Worm (Caenorhabditis elegans): ENCODE measurements around the gene M03B6.4.

Gene M03B6.4

DNA sequence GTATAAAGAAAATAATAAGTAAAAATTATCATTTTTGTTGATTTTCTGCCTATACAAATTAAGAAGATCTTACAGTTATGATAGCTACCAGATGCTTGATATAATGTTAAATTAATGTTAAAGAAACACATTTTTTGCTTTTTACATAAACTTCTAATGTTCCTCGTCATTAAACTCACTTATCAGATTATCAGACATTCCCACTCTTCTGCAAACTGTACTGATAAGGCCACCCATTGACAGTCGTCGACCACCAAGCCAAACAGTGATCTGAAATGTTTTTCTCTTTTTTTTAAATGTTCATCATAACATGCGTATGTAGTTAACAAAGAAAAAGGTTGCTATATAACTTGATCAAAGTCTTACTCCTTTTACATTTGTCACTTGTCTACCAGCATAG is 39.9 kb upstream of the M03B6.4 start:
- TF ChIP-seq vab-15 (tag; optimal IDR thresholded peaks at IDR 0.05), result no peak
- TF ChIP-seq mdl-1 (tag; optimal IDR thresholded peaks at IDR 0.05), result no peak
- TF ChIP-seq dpl-1 (GFP tag; optimal IDR thresholded peaks at IDR 0.05), result no peak
- no peak for TF ChIP-seq Y116A8C.19 (tag; optimal IDR thresholded peaks at IDR 0.05; ENCODE audit: borderline replicate concordance)
- TF ChIP-seq elt-2 (tag; optimal IDR thresholded peaks at IDR 0.05), result peak; percentile 65

DNA sequence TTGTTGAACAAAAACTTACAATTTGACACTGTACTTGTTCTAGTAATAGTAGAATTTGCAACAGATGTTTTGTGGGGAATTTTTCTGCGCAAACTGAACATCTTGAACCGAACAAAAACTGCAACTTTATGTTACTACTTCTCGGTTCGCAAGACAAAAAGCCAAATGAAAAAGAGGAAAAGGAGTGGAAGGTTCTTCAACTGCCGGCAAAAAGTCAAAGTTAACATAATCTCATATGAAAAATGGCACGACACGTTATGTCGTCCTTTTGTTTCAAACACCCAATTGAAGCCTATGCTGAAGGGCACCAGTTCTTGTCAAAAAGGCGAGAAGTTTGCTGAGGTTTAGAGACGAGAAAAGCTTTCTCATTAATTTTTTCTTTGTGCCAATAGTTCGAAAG is 35.2 kb upstream of the M03B6.4 start, which contains the start of gene twk-23:
Gene twk-23, minus strand, starts transcription at position 101 of the 400 bp plus-strand sequence.
- TF ChIP-seq efl-1 (optimal IDR thresholded peaks at IDR 0.05) (no peak), efl-1 (GFP tag; optimal IDR thresholded peaks at IDR 0.05 in 1 of 2) (peak in 1 of 2 experiments; percentile 16), isw-1 (GFP tag; IDR thresholded peaks at IDR 0.05) (no peak)

DNA sequence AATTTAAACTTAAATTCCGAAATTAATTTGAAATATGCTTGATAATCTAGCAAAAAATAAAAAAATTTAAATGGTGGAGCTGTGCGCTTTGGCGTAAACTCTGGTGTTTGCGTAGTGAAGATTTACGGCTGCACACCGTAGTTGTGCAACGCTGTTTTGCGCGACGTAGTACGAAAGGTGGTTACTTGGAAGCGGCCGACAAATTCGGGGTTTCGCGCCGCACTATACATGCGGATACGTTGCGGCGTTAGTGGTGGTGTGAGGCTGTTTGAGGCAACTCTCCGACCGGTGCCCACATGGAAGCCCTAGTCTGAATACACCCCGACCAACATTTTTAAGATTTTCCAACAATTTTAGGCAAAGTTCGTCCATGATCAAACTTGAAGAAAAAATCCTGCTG is 25.2 kb upstream of the M03B6.4 start:
- TF ChIP-seq elt-3 (tag; optimal IDR thresholded peaks at IDR 0.05), result no peak
- TF ChIP-seq vab-15 (tag; optimal IDR thresholded peaks at IDR 0.05), result no peak
- TF ChIP-seq nhr-84 (tag; optimal IDR thresholded peaks at IDR 0.05), result no peak
- TF ChIP-seq snpc-4 (tag; optimal IDR thresholded peaks at IDR 0.05), result peak; percentile 63
- TF ChIP-seq fkh-4 (tag; optimal IDR thresholded peaks at IDR 0.05; ENCODE audit: borderline replicate concordance), result no peak
- no peak for TF ChIP-seq hlh-4 (tag; optimal IDR thresholded peaks at IDR 0.05)
- TF ChIP-seq hpl-2 (GFP tag; optimal IDR thresholded peaks at IDR 0.05), result no peak

DNA sequence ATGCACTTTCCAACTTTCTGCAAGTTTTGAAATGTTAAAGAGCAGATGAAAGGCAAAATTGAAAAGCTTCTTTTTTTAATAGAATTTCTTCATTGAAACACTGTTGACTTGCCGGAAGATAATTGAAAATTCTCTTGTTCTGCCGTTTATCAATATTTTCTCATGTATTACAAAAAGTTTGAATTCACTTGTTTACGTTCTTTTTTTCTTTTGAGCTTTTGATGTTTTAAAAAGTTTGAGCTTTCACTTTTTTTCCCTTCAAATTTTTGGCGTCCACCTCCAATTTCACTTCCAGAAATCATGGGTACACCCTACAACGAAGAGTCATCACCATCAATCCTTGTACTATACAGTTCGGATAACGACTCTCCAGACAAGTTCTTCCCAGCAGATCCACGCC is 24.5 kb upstream of the M03B6.4 start, which contains the start of gene F19D8.2:
Gene F19D8.2, plus strand, starts transcription at position 301 of the 400 bp plus-strand sequence.
- TF ChIP-seq ztf-4 (tag; optimal IDR thresholded peaks at IDR 0.05), result no peak
- no peak for TF ChIP-seq unc-62 (GFP tag; optimal IDR thresholded peaks at IDR 0.05)
- no peak for TF ChIP-seq mef-2 (tag; optimal IDR thresholded peaks at IDR 0.05)
- no peak for TF ChIP-seq ceh-90 (tag; optimal IDR thresholded peaks at IDR 0.05)
- TF ChIP-seq nhr-47 (tag; optimal IDR thresholded peaks at IDR 0.05), result no peak
- no peak for TF ChIP-seq elt-2 (tag; optimal IDR thresholded peaks at IDR 0.05)
- TF ChIP-seq elt-3 (tag; optimal IDR thresholded peaks at IDR 0.05), result no peak
- TF ChIP-seq grh-1 (GFP tag; IDR thresholded peaks at IDR 0.05), result no peak
- TF ChIP-seq C34B4.2 (tag; optimal IDR thresholded peaks at IDR 0.05), result no peak
- TF ChIP-seq ama-1 (optimal IDR thresholded peaks at IDR 0.05), result no peak
- TF ChIP-seq hlh-4 (tag; optimal IDR thresholded peaks at IDR 0.05), result no peak
- no peak for TF ChIP-seq tbx-2 (tag; optimal IDR thresholded peaks at IDR 0.05)
- TF ChIP-seq jun-1 (tag; optimal IDR thresholded peaks at IDR 0.05), result no peak

DNA sequence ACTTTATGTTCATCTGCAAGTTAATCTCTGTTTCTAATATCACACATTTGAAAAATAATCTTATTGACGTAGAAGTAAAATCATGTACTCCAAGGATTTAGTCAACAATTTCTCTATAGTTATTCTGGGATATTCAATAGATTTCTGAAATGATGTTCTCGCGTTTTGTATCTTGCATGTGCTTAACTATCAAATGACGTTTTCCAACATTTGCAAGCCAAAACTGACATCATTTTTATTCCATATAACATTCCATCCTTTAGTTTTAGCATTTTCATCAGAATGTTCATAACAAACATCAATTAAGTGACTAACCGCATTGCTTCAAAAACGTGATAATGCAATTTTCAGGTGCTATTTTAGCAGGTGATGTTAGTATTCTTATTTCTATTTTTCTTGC is 20.6 kb upstream of the M03B6.4 start:
- peak; percentile 17 for TF ChIP-seq nhr-71 (tag; optimal IDR thresholded peaks at IDR 0.05)
- peak; percentile 5 for TF ChIP-seq ceh-8 (GFP tag; optimal IDR thresholded peaks at IDR 0.05)
- TF ChIP-seq efl-3 (GFP tag; optimal IDR thresholded peaks at IDR 0.05), result no peak
- peak; percentile 31 for TF ChIP-seq hlh-4 (tag; optimal IDR thresholded peaks at IDR 0.05)
- peak; percentile 65 for TF ChIP-seq fkh-8 (tag; optimal IDR thresholded peaks at IDR 0.05)
- no peak for TF ChIP-seq C34B4.2 (tag; optimal IDR thresholded peaks at IDR 0.05)
- TF ChIP-seq tlp-1 (tag; optimal IDR thresholded peaks at IDR 0.05), result no peak
- no peak for TF ChIP-seq dpl-1 (GFP tag; optimal IDR thresholded peaks at IDR 0.05)
- TF ChIP-seq sup-37 (GFP tag; optimal IDR thresholded peaks at IDR 0.05), result no peak
- peak; percentile 61 for TF ChIP-seq pax-3 (tag; optimal IDR thresholded peaks at IDR 0.05)
- no peak for TF ChIP-seq nhr-47 (tag; optimal IDR thresholded peaks at IDR 0.05)
- TF ChIP-seq dsc-1 (tag; optimal IDR thresholded peaks at IDR 0.05), result peak; percentile 81

DNA sequence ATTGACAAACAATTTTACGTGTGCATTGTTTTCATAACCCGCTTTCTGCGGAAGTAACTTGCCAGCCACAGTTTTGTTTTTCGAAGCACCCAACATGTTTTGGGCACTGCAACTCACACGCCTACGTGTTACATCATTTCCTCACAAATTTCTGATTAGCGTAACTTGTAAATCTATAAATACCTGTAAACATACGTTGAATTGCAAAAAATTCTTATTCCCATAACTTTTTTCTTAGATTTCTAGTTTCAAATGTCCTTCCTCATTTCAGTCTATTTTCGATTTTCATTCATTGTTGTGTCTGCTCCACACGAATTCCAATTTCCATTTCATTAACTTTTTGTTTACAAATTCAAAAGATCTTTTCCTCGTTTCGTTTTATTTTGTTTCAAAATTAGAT is 18.3 kb upstream of the M03B6.4 start:
- TF ChIP-seq unc-62 (GFP tag; optimal IDR thresholded peaks at IDR 0.05), result no peak
- no peak for TF ChIP-seq vab-15 (tag; optimal IDR thresholded peaks at IDR 0.05)
- TF ChIP-seq hlh-17 (GFP tag; optimal IDR thresholded peaks at IDR 0.05; ENCODE audit: borderline replicate concordance), result no peak
- no peak for TF ChIP-seq egl-13 (tag; optimal IDR thresholded peaks at IDR 0.05)
- no peak for TF ChIP-seq dsc-1 (tag; optimal IDR thresholded peaks at IDR 0.05)
- TF ChIP-seq C16A3.4 (tag; optimal IDR thresholded peaks at IDR 0.05), result no peak
- no peak for TF ChIP-seq alr-1 (tag; optimal IDR thresholded peaks at IDR 0.05; ENCODE audit: borderline replicate concordance)
- no peak for TF ChIP-seq nhr-19 (GFP tag; conservative IDR thresholded peaks at IDR 0.05)
- no peak for TF ChIP-seq fkh-4 (tag; optimal IDR thresholded peaks at IDR 0.05; ENCODE audit: borderline replicate concordance)
- TF ChIP-seq nhr-71 (tag; optimal IDR thresholded peaks at IDR 0.05), result no peak
- no peak for TF ChIP-seq efl-3 (GFP tag; optimal IDR thresholded peaks at IDR 0.05)
- no peak for TF ChIP-seq jun-1 (tag; optimal IDR thresholded peaks at IDR 0.05)
- no peak for TF ChIP-seq ztf-4 (tag; optimal IDR thresholded peaks at IDR 0.05)
- TF ChIP-seq elt-2 (tag; optimal IDR thresholded peaks at IDR 0.05), result no peak
- TF ChIP-seq efl-1 (optimal IDR thresholded peaks at IDR 0.05), result no peak
- TF ChIP-seq efl-1 (GFP tag; optimal IDR thresholded peaks at IDR 0.05 in 1 of 2), result no peak
- TF ChIP-seq ets-5 (GFP tag; IDR thresholded peaks at IDR 0.05), result no peak
